Worm (Caenorhabditis elegans) whole organism, L1 larva: Measurements from ENCODE around the gene Y73B6A.3.

ENCODE experiments used
- C34B4.2 ChIP-seq: sonication (generic microtip); optimal IDR thresholded peaks from 2 replicates; lab custom pipeline; 2017; ENCODE audit warnings: mild to moderate bottlenecking, missing genetic modification characterization, missing compliant biosample characterization
- Y116A8C.19 ChIP-seq: sonication (generic microtip); optimal IDR thresholded peaks from 2 replicates; lab custom pipeline; 2016; ENCODE audit warnings: missing compliant biosample characterization, missing genetic modification characterization, borderline replicate concordance
- aha-1 ChIP-seq: fragments of 150-350 bp; optimal IDR thresholded peaks from 2 replicates; lab custom pipeline; 2014; ENCODE audit warnings: missing biosample characterization, missing genetic modification characterization
- alr-1 ChIP-seq: fragments of 200-800 bp; sonication (Bioruptor generic); optimal IDR thresholded peaks from 2 replicates; lab custom pipeline; 2018; ENCODE audit warnings: borderline replicate concordance, mild to moderate bottlenecking, missing genetic modification characterization, missing compliant biosample characterization
- aly-2 ChIP-seq: fragments of 150-350 bp; optimal IDR thresholded peaks from 2 replicates; lab custom pipeline; 2014; ENCODE audit warnings: missing biosample characterization, missing genetic modification characterization
- ama-1 ChIP-seq: fragments of 150-350 bp; optimal IDR thresholded peaks from 2 replicates; lab custom pipeline; 2014
- blmp-1 ChIP-seq: fragments of 150-350 bp; optimal IDR thresholded peaks from 2 replicates; lab custom pipeline; 2014; ENCODE audit warnings: missing biosample characterization, missing genetic modification characterization
- ceh-8 ChIP-seq: fragments of 200-800 bp; sonication (Bioruptor generic); optimal IDR thresholded peaks from 2 replicates; lab custom pipeline; 2018; ENCODE audit warnings: mild to moderate bottlenecking, missing genetic modification characterization, moderate library complexity, missing compliant biosample characterization
- ceh-82 ChIP-seq, 3 experiments: fragments of 150-350 bp in 1 of 3; sonication (generic microtip) in 2 of 3; optimal IDR thresholded peaks; 2 replicates each; lab custom pipeline; 2014 to 2017; ENCODE audit warnings: missing biosample characterization in 3 of 3, missing genetic modification characterization in 3 of 3
- ceh-88 ChIP-seq: fragments of 200-800 bp; sonication (Bioruptor generic); IDR thresholded peaks from 2 replicates; pipeline ENCODE4 v1.3.6; 2022; ENCODE audit warnings: missing genetic modification characterization, missing compliant biosample characterization
- ceh-90 ChIP-seq: sonication (generic microtip); optimal IDR thresholded peaks from 2 replicates; lab custom pipeline; 2016; ENCODE audit warnings: missing genetic modification characterization, missing compliant biosample characterization
- ces-1 ChIP-seq: fragments of 150-350 bp; optimal IDR thresholded peaks from 2 replicates; lab custom pipeline; 2014; ENCODE audit warnings: missing biosample characterization, missing genetic modification reagents, missing genetic modification characterization
- dpl-1 ChIP-seq, 3 experiments: fragments of 150-350 bp in 2 of 3; sonication (generic microtip) in 1 of 3; optimal IDR thresholded peaks; 2 replicates each; lab custom pipeline; 2014 to 2017; ENCODE audit warnings: missing biosample characterization in 3 of 3, missing genetic modification characterization in 3 of 3, missing genetic modification reagents in 3 of 3
- dsc-1 ChIP-seq: sonication (generic microtip); optimal IDR thresholded peaks from 2 replicates; lab custom pipeline; 2016; ENCODE audit warnings: mild to moderate bottlenecking, missing genetic modification characterization, missing compliant biosample characterization
- egl-27 ChIP-seq, 2 experiments: fragments of 150-350 bp in 1 of 2; sonication (generic microtip); optimal IDR thresholded peaks; 3 replicates each; lab custom pipeline; 2017 to 2018; ENCODE audit warnings: missing biosample characterization in 2 of 2, missing genetic modification characterization in 2 of 2, missing genetic modification reagents in 2 of 2
- elt-3 ChIP-seq, 6 experiments: fragments of 150-350 bp in 1 of 6; sonication (generic microtip); optimal IDR thresholded peaks; 2 replicates each; lab custom pipeline; 2017 to 2018; ENCODE audit warnings: missing biosample characterization in 6 of 6, missing genetic modification characterization in 6 of 6, inconsistent platforms in 1 of 6
- ets-5 ChIP-seq: fragments of 200-800 bp; sonication (Bioruptor generic); IDR thresholded peaks from 2 replicates; pipeline ENCODE4 v1.3.6; 2022; ENCODE audit warnings: missing genetic modification characterization, missing compliant biosample characterization
- fkh-10 ChIP-seq: sonication (generic microtip); optimal IDR thresholded peaks from 2 replicates; lab custom pipeline; 2017; ENCODE audit warnings: missing biosample characterization, missing genetic modification reagents, missing genetic modification characterization
- fkh-4 ChIP-seq: sonication (generic microtip); optimal IDR thresholded peaks from 2 replicates; lab custom pipeline; 2016; ENCODE audit warnings: missing compliant biosample characterization, missing genetic modification characterization, borderline replicate concordance
- grh-1 ChIP-seq: fragments of 200-800 bp; sonication (Bioruptor generic); IDR thresholded peaks from 2 replicates; pipeline ENCODE4 v1.3.6; 2022; ENCODE audit warnings: missing genetic modification reagents, missing genetic modification characterization, missing compliant biosample characterization
- hpl-2 ChIP-seq: fragments of 150-350 bp; optimal IDR thresholded peaks from 2 replicates; lab custom pipeline; 2014; ENCODE audit warnings: missing biosample characterization, missing genetic modification reagents, missing genetic modification characterization
- jun-1 ChIP-seq: fragments of 150-350 bp; optimal IDR thresholded peaks from 2 replicates; lab custom pipeline; 2014; ENCODE audit warnings: missing biosample characterization, missing genetic modification reagents, missing genetic modification characterization
- lin-13 ChIP-seq: fragments of 150-350 bp; optimal IDR thresholded peaks from 2 replicates; lab custom pipeline; 2014; ENCODE audit warnings: missing biosample characterization, missing genetic modification reagents, missing genetic modification characterization
- lin-14 ChIP-seq: fragments of 200-800 bp; sonication (Bioruptor generic); optimal IDR thresholded peaks from 2 replicates; lab custom pipeline; 2018; ENCODE audit warnings: mild to moderate bottlenecking, missing genetic modification characterization, moderate library complexity, missing compliant biosample characterization
- lir-3 ChIP-seq: sonication (generic microtip); optimal IDR thresholded peaks from 2 replicates; lab custom pipeline; 2016; ENCODE audit warnings: mild to moderate bottlenecking, missing genetic modification characterization, moderate library complexity, missing compliant biosample characterization; ENCODE audit not compliant: poor library complexity
- lsy-2 ChIP-seq, 2 experiments: fragments of 150-350 bp; optimal IDR thresholded peaks; 2 replicates each; lab custom pipeline; 2014; ENCODE audit warnings: missing biosample characterization in 2 of 2, missing genetic modification characterization in 2 of 2
- mdl-1 ChIP-seq, 2 experiments: fragments of 150-350 bp; optimal IDR thresholded peaks; 2 replicates each; lab custom pipeline; 2014 to 2017; ENCODE audit warnings: missing biosample characterization in 2 of 2, missing genetic modification characterization in 2 of 2, inconsistent platforms in 1 of 2
- mef-2 ChIP-seq: fragments of 150-350 bp; optimal IDR thresholded peaks from 2 replicates; lab custom pipeline; 2014; ENCODE audit warnings: missing biosample characterization, missing genetic modification characterization
- mep-1 ChIP-seq: fragments of 150-350 bp; optimal IDR thresholded peaks from 2 replicates; lab custom pipeline; 2014; ENCODE audit warnings: missing biosample characterization, missing genetic modification characterization
- nhr-11 ChIP-seq: fragments of 150-350 bp; optimal IDR thresholded peaks from 2 replicates; lab custom pipeline; 2014; ENCODE audit warnings: missing biosample characterization, missing genetic modification characterization
- nhr-19 ChIP-seq: fragments of 200-800 bp; sonication (Bioruptor generic); conservative IDR thresholded peaks from 2 replicates; pipeline ENCODE4 v1.3.6; 2022; ENCODE audit warnings: missing genetic modification characterization, missing compliant biosample characterization
- nhr-20 ChIP-seq: sonication (generic microtip); optimal IDR thresholded peaks from 2 replicates; lab custom pipeline; 2016; ENCODE audit warnings: mild to moderate bottlenecking, missing genetic modification characterization, missing compliant biosample characterization
- nhr-71 ChIP-seq: sonication (generic microtip); optimal IDR thresholded peaks from 2 replicates; lab custom pipeline; 2016; ENCODE audit warnings: mild to moderate bottlenecking, missing genetic modification characterization, moderate library complexity, missing compliant biosample characterization
- nhr-76 ChIP-seq: sonication (generic microtip); optimal IDR thresholded peaks from 2 replicates; lab custom pipeline; 2017; ENCODE audit warnings: missing biosample characterization, missing genetic modification characterization
- nhr-85 ChIP-seq: sonication (generic microtip); peaks from one replicate; lab custom pipeline; 2016; ENCODE audit warnings: missing genetic modification characterization, inconsistent platforms, missing compliant biosample characterization
- pax-3 ChIP-seq: fragments of 200-800 bp; sonication (Bioruptor generic); optimal IDR thresholded peaks from 2 replicates; lab custom pipeline; 2018; ENCODE audit warnings: mild to moderate bottlenecking, missing genetic modification characterization, moderate library complexity, missing compliant biosample characterization
- rnt-1 ChIP-seq: sonication (generic microtip); optimal IDR thresholded peaks from 2 replicates; lab custom pipeline; 2016; ENCODE audit warnings: mild to moderate bottlenecking, missing genetic modification characterization, moderate library complexity, missing compliant biosample characterization
- snpc-4 ChIP-seq: fragments of 150-350 bp; optimal IDR thresholded peaks from 2 replicates; lab custom pipeline; 2014; ENCODE audit warnings: missing biosample characterization, missing genetic modification characterization
- snu-23 ChIP-seq: sonication (generic microtip); optimal IDR thresholded peaks from 2 replicates; lab custom pipeline; 2016; ENCODE audit warnings: missing genetic modification characterization, missing compliant biosample characterization
- sptf-1 ChIP-seq: fragments of 150-350 bp; optimal IDR thresholded peaks from 2 replicates; lab custom pipeline; 2014; ENCODE audit warnings: missing biosample characterization, missing genetic modification characterization
- sup-37 ChIP-seq: fragments of 200-800 bp; sonication (Bioruptor generic); optimal IDR thresholded peaks from 2 replicates; lab custom pipeline; 2018; ENCODE audit warnings: mild to moderate bottlenecking, missing genetic modification characterization, missing compliant biosample characterization
- unc-130 ChIP-seq: fragments of 150-350 bp; optimal IDR thresholded peaks from 2 replicates; lab custom pipeline; 2017; ENCODE audit warnings: missing biosample characterization, missing genetic modification characterization, inconsistent platforms
- unc-62 ChIP-seq: fragments of 150-350 bp; optimal IDR thresholded peaks from 2 replicates; lab custom pipeline; 2014; ENCODE audit warnings: missing biosample characterization, missing genetic modification reagents, missing genetic modification characterization
- unc-86 ChIP-seq: sonication (generic microtip); optimal IDR thresholded peaks from 2 replicates; lab custom pipeline; 2016; ENCODE audit warnings: missing genetic modification characterization, missing compliant biosample characterization
- unc-98 ChIP-seq: fragments of 200-800 bp; sonication (Bioruptor generic); IDR thresholded peaks from 2 replicates; pipeline ENCODE4 v1.3.6; 2022; ENCODE audit warnings: missing genetic modification characterization, missing compliant biosample characterization
- zag-1 ChIP-seq: fragments of 150-350 bp; optimal IDR thresholded peaks from 2 replicates; lab custom pipeline; 2014; ENCODE audit warnings: missing biosample characterization, missing genetic modification characterization
- ztf-4 ChIP-seq: fragments of 150-350 bp; optimal IDR thresholded peaks from 2 replicates; lab custom pipeline; 2014; ENCODE audit warnings: missing biosample characterization, missing genetic modification characterization

Gene Y73B6A.3

ce11 chrIV:6750117-6750516 lies 10.0 kb upstream of the Y73B6A.3 start:
- TF ChIP-seq mdl-1 (tag; optimal IDR thresholded peaks at IDR 0.05; lab: Kevin White, UChicago) (no peak), snu-23 (GFP tag; lab: Kevin White, UChicago) (peak; percentile 22), dsc-1 (tag; lab: Kevin White, UChicago) (peak; percentile 16), unc-86 (tag; lab: Kevin White, UChicago) (no peak), mep-1 (tag; lab: Kevin White, UChicago) (peak; percentile 9), rnt-1 (tag; lab: Kevin White, UChicago) (peak; percentile 58), lin-14 (peak; percentile 55), grh-1 (GFP tag; lab: Robert Waterston, UW) (no peak), ama-1 (lab: Kevin White, UChicago) (no peak), elt-3 (tag; optimal IDR thresholded peaks at IDR 0.05; lab: Kevin White, UChicago) (no peak), lsy-2 (tag; optimal IDR thresholded peaks at IDR 0.05; lab: Kevin White, UChicago) (peak in 1 of 2 experiments; percentile 22), nhr-71 (tag; lab: Kevin White, UChicago) (peak; percentile 68), nhr-19 (GFP tag; lab: Robert Waterston, UW) (0 out of 2 replicates have a peak, but pooled peaks have one; percentile 25), nhr-20 (tag; lab: Kevin White, UChicago) (peak; percentile 6), unc-62 (no peak)

DNA sequence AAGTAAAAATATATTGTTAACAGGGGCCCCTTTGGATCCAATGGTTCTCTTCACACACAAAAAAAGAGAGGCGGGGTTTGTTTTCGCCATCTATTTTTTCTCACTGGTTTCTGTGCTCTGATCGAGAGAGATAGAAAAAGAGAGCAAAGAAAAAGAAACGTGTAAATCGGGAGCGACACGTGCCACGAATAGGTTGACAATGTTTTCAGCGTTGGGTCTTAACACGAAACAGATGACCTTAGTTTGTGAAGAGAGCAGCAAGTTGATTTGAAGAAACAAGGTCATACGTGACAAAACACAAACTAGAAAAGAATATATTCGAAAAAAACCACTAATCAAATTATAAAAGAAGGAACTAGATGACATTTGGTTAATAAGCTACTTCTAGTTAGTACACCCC lies 8.4 kb upstream of the Y73B6A.3 start, which contains the start of gene lin-45:
TSS of gene lin-45 (minus strand) at position 82 of the 400 bp plus-strand sequence.
- peak; percentile 42 for TF ChIP-seq rnt-1 (tag; lab: Kevin White, UChicago)
- peak; percentile 54 for TF ChIP-seq lin-14
- peak; percentile 14 for TF ChIP-seq ceh-8 (GFP tag; lab: Kevin White, UChicago)
- peak; percentile 82 for TF ChIP-seq fkh-4
- TF ChIP-seq nhr-19 (GFP tag; lab: Robert Waterston, UW): peak; percentile 24; the same call in 1 of the 2 replicates
- TF ChIP-seq aly-2 (tag; lab: Kevin White, UChicago): no peak
- TF ChIP-seq nhr-71 (tag; lab: Kevin White, UChicago): peak; percentile 55
- peak; percentile 8 for TF ChIP-seq snu-23 (GFP tag; lab: Kevin White, UChicago)
- TF ChIP-seq lsy-2 (tag; optimal IDR thresholded peaks at IDR 0.05; lab: Kevin White, UChicago): peak in 1 of 2 experiments; percentile 12
- peak; percentile 92 for TF ChIP-seq dsc-1 (tag; lab: Kevin White, UChicago)
- peak in 1 of 2 experiments; percentile 43 for TF ChIP-seq mdl-1 (tag; optimal IDR thresholded peaks at IDR 0.05; lab: Kevin White, UChicago)
- TF ChIP-seq pax-3 (tag; lab: Kevin White, UChicago): no peak
- no peak for TF ChIP-seq mep-1 (tag; lab: Kevin White, UChicago)
- TF ChIP-seq unc-130: peak; percentile 31
- no peak for TF ChIP-seq blmp-1 (tag; lab: Kevin White, UChicago)

- TF ChIP-seq unc-98 (GFP tag; lab: Robert Waterston, UW) (no peak), ztf-4 (tag; lab: Kevin White, UChicago) (no peak), ceh-82 (tag; optimal IDR thresholded peaks at IDR 0.05; lab: Kevin White, UChicago) (no peak), unc-130 (no peak), nhr-76 (tag; lab: Kevin White, UChicago) (no peak), ceh-88 (GFP tag; lab: Robert Waterston, UW) (no peak), Y116A8C.19 (tag; lab: Kevin White, UChicago) (no peak), unc-62 (no peak), fkh-10 (GFP tag; lab: Kevin White, UChicago) (no peak), lin-13 (GFP tag; lab: Kevin White, UChicago) (peak; percentile 16), ceh-90 (peak; percentile 73), nhr-11 (tag; lab: Kevin White, UChicago) (no peak), jun-1 (no peak), mef-2 (tag; lab: Kevin White, UChicago) (no peak), lsy-2 (tag; optimal IDR thresholded peaks at IDR 0.05; lab: Kevin White, UChicago) (peak; percentile 8 to 42), egl-27 (tag; optimal IDR thresholded peaks at IDR 0.05; lab: Kevin White, UChicago) (no peak), sup-37 (no peak), sptf-1 (tag; lab: Kevin White, UChicago) (no peak), ets-5 (no peak), dsc-1 (tag; lab: Kevin White, UChicago) (no peak), lir-3 (peak; percentile 70), alr-1 (tag; lab: Kevin White, UChicago) (no peak), nhr-85 (tag; lab: Kevin White, UChicago) (peak; percentile 58), C34B4.2 (no peak), aha-1 (tag; lab: Kevin White, UChicago) (no peak), zag-1 (no peak), hpl-2 (no peak), snpc-4 (no peak), nhr-71 (tag; lab: Kevin White, UChicago) (peak; percentile 59), nhr-20 (tag; lab: Kevin White, UChicago) (peak; percentile 59), ces-1 (GFP tag; lab: Kevin White, UChicago) (no peak), dpl-1 (GFP tag; optimal IDR thresholded peaks at IDR 0.05; lab: Kevin White, UChicago) (peak; percentile 18 to 31 (median 31))
Measured at ce11 chrIV:6747652-6748051, 7.6 kb upstream of the Y73B6A.3 start.
